Worm (Caenorhabditis elegans) whole organism, L1 larva: ENCODE measurements around the gene snt-1.
A peak's percentile ranks its signal among the peaks of the same experiment; 100 is the strongest.

ENCODE experiments used
- C16A3.4 ChIP-seq: fragments of 150-350 bp; optimal IDR thresholded peaks from 2 replicates; lab custom pipeline; 2014; ENCODE audit warnings: missing biosample characterization, missing genetic modification characterization
- F16B12.6 ChIP-seq: fragments of 150-350 bp; optimal IDR thresholded peaks from 2 replicates; lab custom pipeline; 2014; ENCODE audit warnings: missing biosample characterization, missing genetic modification characterization
- aha-1 ChIP-seq: fragments of 150-350 bp; optimal IDR thresholded peaks from 2 replicates; lab custom pipeline; 2014; ENCODE audit warnings: missing biosample characterization, missing genetic modification characterization
- blmp-1 ChIP-seq: fragments of 150-350 bp; optimal IDR thresholded peaks from 2 replicates; lab custom pipeline; 2014; ENCODE audit warnings: missing biosample characterization, missing genetic modification characterization
- ceh-63 ChIP-seq: fragments of 200-800 bp; sonication (Bioruptor generic); optimal IDR thresholded peaks from 2 replicates; lab custom pipeline; 2018; ENCODE audit warnings: mild to moderate bottlenecking, missing genetic modification characterization, missing compliant biosample characterization
- ceh-8 ChIP-seq: fragments of 200-800 bp; sonication (Bioruptor generic); optimal IDR thresholded peaks from 2 replicates; lab custom pipeline; 2018; ENCODE audit warnings: mild to moderate bottlenecking, missing genetic modification characterization, moderate library complexity, missing compliant biosample characterization
- ceh-88 ChIP-seq: fragments of 200-800 bp; sonication (Bioruptor generic); IDR thresholded peaks from 2 replicates; pipeline ENCODE4 v1.3.6; 2022; ENCODE audit warnings: missing genetic modification characterization, missing compliant biosample characterization
- dpl-1 ChIP-seq, 3 experiments: fragments of 150-350 bp in 2 of 3; sonication (generic microtip) in 1 of 3; optimal IDR thresholded peaks; 2 replicates each; lab custom pipeline; 2014 to 2017; ENCODE audit warnings: missing biosample characterization in 3 of 3, missing genetic modification characterization in 3 of 3, missing genetic modification reagents in 3 of 3
- dsc-1 ChIP-seq: sonication (generic microtip); optimal IDR thresholded peaks from 2 replicates; lab custom pipeline; 2016; ENCODE audit warnings: mild to moderate bottlenecking, missing genetic modification characterization, missing compliant biosample characterization
- efl-1 ChIP-seq, 4 experiments: fragments of 150-350 bp; optimal IDR thresholded peaks in 3 of 4; peaks in 1 of 4; 1 replicate in 1 of 4; 2 replicates in 3 of 4; lab custom pipeline; 2014; ENCODE audit warnings: missing biosample characterization in 2 of 4, missing genetic modification characterization in 2 of 4, missing genetic modification reagents in 2 of 4
- egl-13 ChIP-seq: sonication (generic microtip); optimal IDR thresholded peaks from 2 replicates; lab custom pipeline; 2016; ENCODE audit warnings: missing genotype, missing genetic modification reagents, missing genetic modification characterization, missing compliant biosample characterization
- egl-27 ChIP-seq, 2 experiments: fragments of 150-350 bp in 1 of 2; sonication (generic microtip); optimal IDR thresholded peaks; 3 replicates each; lab custom pipeline; 2017 to 2018; ENCODE audit warnings: missing biosample characterization in 2 of 2, missing genetic modification characterization in 2 of 2, missing genetic modification reagents in 2 of 2
- elt-3 ChIP-seq, 6 experiments: fragments of 150-350 bp in 1 of 6; sonication (generic microtip); optimal IDR thresholded peaks; 2 replicates each; lab custom pipeline; 2017 to 2018; ENCODE audit warnings: missing biosample characterization in 6 of 6, missing genetic modification characterization in 6 of 6, inconsistent platforms in 1 of 6
- fkh-10 ChIP-seq: sonication (generic microtip); optimal IDR thresholded peaks from 2 replicates; lab custom pipeline; 2017; ENCODE audit warnings: missing biosample characterization, missing genetic modification reagents, missing genetic modification characterization
- fkh-4 ChIP-seq: sonication (generic microtip); optimal IDR thresholded peaks from 2 replicates; lab custom pipeline; 2016; ENCODE audit warnings: missing compliant biosample characterization, missing genetic modification characterization, borderline replicate concordance
- hpl-2 ChIP-seq: fragments of 150-350 bp; optimal IDR thresholded peaks from 2 replicates; lab custom pipeline; 2014; ENCODE audit warnings: missing biosample characterization, missing genetic modification reagents, missing genetic modification characterization
- irx-1 ChIP-seq: sonication (generic microtip); optimal IDR thresholded peaks from 2 replicates; lab custom pipeline; 2016; ENCODE audit warnings: missing genetic modification characterization, missing compliant biosample characterization
- lin-13 ChIP-seq: fragments of 150-350 bp; optimal IDR thresholded peaks from 2 replicates; lab custom pipeline; 2014; ENCODE audit warnings: missing biosample characterization, missing genetic modification reagents, missing genetic modification characterization
- lin-14 ChIP-seq: fragments of 200-800 bp; sonication (Bioruptor generic); optimal IDR thresholded peaks from 2 replicates; lab custom pipeline; 2018; ENCODE audit warnings: mild to moderate bottlenecking, missing genetic modification characterization, moderate library complexity, missing compliant biosample characterization
- lin-15B ChIP-seq: fragments of 150-350 bp; sonication (generic microtip); optimal IDR thresholded peaks from 3 replicates; lab custom pipeline; 2014; ENCODE audit warnings: missing biosample characterization, missing genetic modification characterization
- mdl-1 ChIP-seq, 2 experiments: fragments of 150-350 bp; optimal IDR thresholded peaks; 2 replicates each; lab custom pipeline; 2014 to 2017; ENCODE audit warnings: missing biosample characterization in 2 of 2, missing genetic modification characterization in 2 of 2, inconsistent platforms in 1 of 2
- mef-2 ChIP-seq: fragments of 150-350 bp; optimal IDR thresholded peaks from 2 replicates; lab custom pipeline; 2014; ENCODE audit warnings: missing biosample characterization, missing genetic modification characterization
- nhr-47 ChIP-seq: sonication (generic microtip); optimal IDR thresholded peaks from 2 replicates; lab custom pipeline; 2016; ENCODE audit warnings: mild to moderate bottlenecking, missing genetic modification characterization, moderate library complexity, missing compliant biosample characterization
- nhr-71 ChIP-seq: sonication (generic microtip); optimal IDR thresholded peaks from 2 replicates; lab custom pipeline; 2016; ENCODE audit warnings: mild to moderate bottlenecking, missing genetic modification characterization, moderate library complexity, missing compliant biosample characterization
- nhr-76 ChIP-seq: sonication (generic microtip); optimal IDR thresholded peaks from 2 replicates; lab custom pipeline; 2017; ENCODE audit warnings: missing biosample characterization, missing genetic modification characterization
- nhr-77 ChIP-seq: fragments of 150-350 bp; optimal IDR thresholded peaks from 2 replicates; lab custom pipeline; 2014; ENCODE audit warnings: missing biosample characterization, missing genetic modification characterization
- nhr-85 ChIP-seq: sonication (generic microtip); peaks from one replicate; lab custom pipeline; 2016; ENCODE audit warnings: missing genetic modification characterization, inconsistent platforms, missing compliant biosample characterization
- rnt-1 ChIP-seq: sonication (generic microtip); optimal IDR thresholded peaks from 2 replicates; lab custom pipeline; 2016; ENCODE audit warnings: mild to moderate bottlenecking, missing genetic modification characterization, moderate library complexity, missing compliant biosample characterization
- skn-1 ChIP-seq: fragments of 150-350 bp; optimal IDR thresholded peaks from 2 replicates; lab custom pipeline; 2014; ENCODE audit warnings: missing biosample characterization, missing genetic modification characterization
- snpc-4 ChIP-seq: fragments of 150-350 bp; optimal IDR thresholded peaks from 2 replicates; lab custom pipeline; 2014; ENCODE audit warnings: missing biosample characterization, missing genetic modification characterization
- sox-4 ChIP-seq: sonication (generic microtip); optimal IDR thresholded peaks from 2 replicates; lab custom pipeline; 2016; ENCODE audit warnings: missing genetic modification characterization, missing compliant biosample characterization
- sptf-1 ChIP-seq: fragments of 150-350 bp; optimal IDR thresholded peaks from 2 replicates; lab custom pipeline; 2014; ENCODE audit warnings: missing biosample characterization, missing genetic modification characterization
- swsn-7 ChIP-seq: sonication (generic microtip); optimal IDR thresholded peaks from 2 replicates; lab custom pipeline; 2016; ENCODE audit warnings: missing genetic modification characterization, missing compliant biosample characterization
- tbx-2 ChIP-seq: sonication (generic microtip); optimal IDR thresholded peaks from 2 replicates; lab custom pipeline; 2016; ENCODE audit warnings: missing genetic modification characterization, missing compliant biosample characterization
- unc-130 ChIP-seq: fragments of 150-350 bp; optimal IDR thresholded peaks from 2 replicates; lab custom pipeline; 2017; ENCODE audit warnings: missing biosample characterization, missing genetic modification characterization, inconsistent platforms
- unc-30 ChIP-seq: sonication (generic microtip); optimal IDR thresholded peaks from 2 replicates; lab custom pipeline; 2017; ENCODE audit warnings: missing biosample characterization, missing genetic modification characterization
- unc-62 ChIP-seq: fragments of 150-350 bp; optimal IDR thresholded peaks from 2 replicates; lab custom pipeline; 2014; ENCODE audit warnings: missing biosample characterization, missing genetic modification reagents, missing genetic modification characterization
- vab-15 ChIP-seq: sonication (generic microtip); optimal IDR thresholded peaks from 2 replicates; lab custom pipeline; 2017; ENCODE audit warnings: missing genotype, mild to moderate bottlenecking, missing genetic modification characterization, missing compliant biosample characterization
- zip-4 ChIP-seq: fragments of 200-800 bp; sonication (Bioruptor generic); optimal IDR thresholded peaks from 2 replicates; lab custom pipeline; 2018; ENCODE audit warnings: mild to moderate bottlenecking, missing genetic modification characterization, moderate library complexity, missing compliant biosample characterization
- ztf-11 ChIP-seq, 2 experiments: sonication (generic microtip); optimal IDR thresholded peaks; 2 replicates each; lab custom pipeline; 2016 to 2017; ENCODE audit warnings: missing genetic modification characterization in 2 of 2, missing biosample characterization in 1 of 2, missing compliant biosample characterization in 1 of 2

The snt-1 gene

DNA sequence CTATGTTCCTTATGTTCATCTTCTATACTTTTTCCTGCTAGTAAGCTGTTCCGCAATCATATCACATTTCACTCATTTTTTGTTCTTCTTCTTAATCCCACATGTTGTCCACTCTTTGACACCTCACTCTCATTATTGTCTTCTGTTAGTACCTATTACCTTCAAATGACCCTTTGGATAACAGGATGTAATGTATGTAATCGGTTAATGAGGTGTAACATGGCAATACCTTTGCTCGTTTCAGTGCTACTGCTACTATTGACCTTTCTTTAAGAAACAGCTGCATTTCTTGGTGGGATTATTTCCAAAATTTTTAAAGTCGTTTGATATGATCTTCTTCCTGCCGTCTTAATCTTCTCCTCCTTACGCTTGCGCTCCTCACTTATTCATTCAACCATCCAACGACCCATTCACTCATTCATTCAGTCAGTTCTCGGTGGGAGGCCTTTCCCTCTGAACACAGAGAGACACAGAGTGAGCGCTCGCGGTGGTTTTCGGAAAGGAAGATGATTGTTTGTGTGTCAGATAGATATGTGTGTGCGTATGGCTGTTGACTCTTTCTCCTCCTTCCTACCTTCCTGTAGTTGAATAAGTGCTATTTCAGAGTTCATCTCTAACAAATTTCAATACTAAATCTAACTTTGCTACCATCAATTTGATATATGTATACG is 20.9 kb downstream of the snt-1 start (continued):
- TF ChIP-seq mdl-1 (tag; optimal IDR thresholded peaks at IDR 0.05; lab: Kevin White, UChicago) (no peak), C16A3.4 (tag; lab: Kevin White, UChicago) (no peak), lin-14 (GFP tag; lab: Kevin White, UChicago) (peak; percentile 61)

DNA sequence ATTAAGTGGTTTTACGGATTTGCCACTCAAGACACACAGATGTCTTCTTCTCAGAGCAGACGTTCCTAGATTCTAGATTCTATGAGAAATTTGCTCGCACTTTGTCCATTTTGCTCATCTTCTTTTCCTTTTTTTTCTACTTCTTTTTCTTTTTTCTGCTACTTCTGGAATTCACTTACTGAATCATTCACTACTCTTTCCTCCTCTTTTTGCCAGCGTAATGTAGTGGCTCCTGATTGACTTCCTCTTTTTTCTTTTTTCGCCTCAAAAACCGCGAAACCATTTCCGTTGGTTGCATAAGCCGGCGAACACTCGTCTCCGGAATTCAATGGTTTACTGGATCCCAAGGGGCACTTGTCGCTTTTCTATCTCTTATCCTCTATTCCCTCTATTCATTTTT is 21.4 kb downstream of the snt-1 start:
- TF ChIP-seq fkh-4: no peak
- TF ChIP-seq snpc-4 (tag; lab: Kevin White, UChicago): no peak
- TF ChIP-seq fkh-10 (GFP tag; lab: Kevin White, UChicago): peak; percentile 52
- TF ChIP-seq sptf-1 (tag; lab: Kevin White, UChicago): no peak
- no peak for TF ChIP-seq rnt-1 (tag; lab: Kevin White, UChicago)
- no peak for TF ChIP-seq elt-3 (tag; optimal IDR thresholded peaks at IDR 0.05; lab: Kevin White, UChicago)
- TF ChIP-seq hpl-2 (GFP tag; lab: Kevin White, UChicago): no peak
- no peak for TF ChIP-seq unc-62
- no peak for TF ChIP-seq lin-13 (GFP tag; lab: Kevin White, UChicago)
- TF ChIP-seq skn-1 (tag; lab: Kevin White, UChicago): no peak
- no peak for TF ChIP-seq vab-15 (tag; lab: Kevin White, UChicago)
- TF ChIP-seq efl-1 (optimal IDR thresholded peaks at IDR 0.05; lab: Kevin White, UChicago): no peak
- peak in 1 of 2 experiments; percentile 70 for TF ChIP-seq efl-1 (GFP tag; optimal IDR thresholded peaks at IDR 0.05 in 1 of 2; lab: Kevin White, UChicago)
- TF ChIP-seq unc-30: no peak
- TF ChIP-seq nhr-47 (tag; lab: Kevin White, UChicago): no peak
- no peak for TF ChIP-seq ceh-63 (GFP tag; lab: Kevin White, UChicago)
- TF ChIP-seq nhr-76 (tag; lab: Kevin White, UChicago): no peak

DNA sequence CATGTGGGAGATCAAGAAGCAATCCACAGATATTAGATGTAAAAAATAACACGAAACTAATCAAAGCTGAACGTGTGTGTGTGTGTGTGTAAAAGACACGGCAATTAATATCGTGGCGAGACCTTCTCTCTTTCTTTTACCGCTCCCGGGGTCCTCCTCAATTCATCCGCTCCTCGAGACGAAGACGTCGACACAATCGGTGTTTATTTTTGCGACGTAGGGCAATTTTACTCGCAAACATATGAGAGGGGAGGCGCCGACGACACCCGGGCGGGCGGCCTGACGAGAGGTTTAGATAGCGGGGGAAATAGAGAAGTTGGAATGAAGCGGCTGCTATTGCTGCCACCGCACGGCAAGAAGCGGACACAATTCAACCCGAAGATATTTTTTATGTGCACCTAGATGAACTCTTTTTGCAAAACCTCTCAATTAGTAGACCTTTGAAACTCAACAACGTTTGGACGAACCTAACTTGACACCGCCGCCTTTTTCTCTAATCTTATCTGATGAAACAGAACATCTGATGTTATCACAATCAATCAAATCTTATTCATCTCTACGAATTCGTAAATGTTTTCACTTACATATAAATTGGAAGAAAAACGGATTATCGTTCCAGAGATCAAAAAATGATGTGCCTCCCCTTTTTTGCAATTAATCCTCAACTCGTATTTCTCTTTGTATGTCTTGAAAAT is 22.1 kb downstream of the snt-1 start:
- no peak for TF ChIP-seq sox-4 (tag; lab: Kevin White, UChicago)
- TF ChIP-seq nhr-71 (tag; lab: Kevin White, UChicago): peak; percentile 29
- no peak for TF ChIP-seq ceh-88 (GFP tag; lab: Robert Waterston, UW)
- no peak for TF ChIP-seq nhr-77
- no peak for TF ChIP-seq skn-1 (tag; lab: Kevin White, UChicago)
- peak; percentile 46 for TF ChIP-seq blmp-1 (tag; lab: Kevin White, UChicago)
- TF ChIP-seq egl-13: no peak
- no peak for TF ChIP-seq lin-15B (tag; lab: Kevin White, UChicago)
- no peak for TF ChIP-seq ceh-8 (GFP tag; lab: Kevin White, UChicago)
- peak; percentile 80 for TF ChIP-seq nhr-85 (tag; lab: Kevin White, UChicago)
- TF ChIP-seq lin-14 (GFP tag; lab: Kevin White, UChicago): peak; percentile 65
- TF ChIP-seq dpl-1 (GFP tag; optimal IDR thresholded peaks at IDR 0.05; lab: Kevin White, UChicago): no peak
- TF ChIP-seq ztf-11 (tag; optimal IDR thresholded peaks at IDR 0.05; lab: Kevin White, UChicago): no peak
- TF ChIP-seq swsn-7 (tag; lab: Kevin White, UChicago): no peak
- TF ChIP-seq irx-1 (tag; lab: Kevin White, UChicago): peak; percentile 39
- TF ChIP-seq lin-13 (GFP tag; lab: Kevin White, UChicago): no peak
- no peak for TF ChIP-seq unc-130 (tag; lab: Kevin White, UChicago)
- peak in 1 of 2 experiments; percentile 62 for TF ChIP-seq egl-27 (tag; optimal IDR thresholded peaks at IDR 0.05; lab: Kevin White, UChicago)
- TF ChIP-seq efl-1 (optimal IDR thresholded peaks at IDR 0.05; lab: Kevin White, UChicago): no peak
- peak in 1 of 2 experiments; percentile 70 for TF ChIP-seq efl-1 (GFP tag; optimal IDR thresholded peaks at IDR 0.05 in 1 of 2; lab: Kevin White, UChicago)
- no peak for TF ChIP-seq tbx-2 (tag; lab: Kevin White, UChicago)
- TF ChIP-seq dsc-1 (tag; lab: Kevin White, UChicago): peak; percentile 46
- TF ChIP-seq F16B12.6 (tag; lab: Kevin White, UChicago): no peak
- TF ChIP-seq aha-1 (tag; lab: Kevin White, UChicago): no peak
- TF ChIP-seq zip-4 (GFP tag; lab: Kevin White, UChicago): no peak
- peak; percentile 14 for TF ChIP-seq rnt-1 (tag; lab: Kevin White, UChicago)
- TF ChIP-seq mef-2 (tag; lab: Kevin White, UChicago): no peak
